Worm (Caenorhabditis elegans) whole organism, young adult: ENCODE results near the gene alkb-1.

Experiments used
- B0019.2 ChIP-seq: fragments of 200-800 bp; sonication (Bioruptor generic); conservative IDR thresholded peaks from 2 replicates; pipeline ENCODE4 v1.3.6; 2022; ENCODE audit warnings: missing genetic modification reagents, missing genetic modification characterization, missing compliant biosample characterization
- B0261.1 ChIP-seq: sonication (generic microtip); optimal IDR thresholded peaks from 2 replicates; lab custom pipeline; 2016; ENCODE audit warnings: mild to moderate bottlenecking, missing genetic modification characterization, moderate library complexity, missing compliant biosample characterization
- F10E7.11 ChIP-seq: sonication (generic microtip); optimal IDR thresholded peaks from 2 replicates; lab custom pipeline; 2017; ENCODE audit warnings: mild to moderate bottlenecking, missing genetic modification characterization, moderate library complexity, missing compliant biosample characterization
- F22D6.2 ChIP-seq: sonication (generic microtip); optimal IDR thresholded peaks from 2 replicates; lab custom pipeline; 2016; ENCODE audit warnings: mild to moderate bottlenecking, missing genetic modification characterization, missing compliant biosample characterization
- F23B12.7 ChIP-seq: sonication (generic microtip); optimal IDR thresholded peaks from 2 replicates; lab custom pipeline; 2017; ENCODE audit warnings: missing genetic modification characterization, mild to moderate bottlenecking, missing compliant biosample characterization, antibody characterized with exemption, moderate library complexity; ENCODE audit not compliant: insufficient read depth
- F33H1.4 ChIP-seq: fragments of 200-800 bp; sonication (Bioruptor generic); IDR thresholded peaks from 2 replicates; pipeline ENCODE4 v1.3.6; 2022; ENCODE audit warnings: missing genetic modification reagents, missing genetic modification characterization, missing compliant biosample characterization
- F39B2.1 ChIP-seq: fragments of 200-800 bp; sonication (Bioruptor generic); IDR thresholded peaks from 2 replicates; pipeline ENCODE4 v1.3.6; 2022; ENCODE audit warnings: missing genetic modification reagents, missing genetic modification characterization, missing compliant biosample characterization
- Y53F4B.3 ChIP-seq: fragments of 200-800 bp; sonication (Bioruptor generic); IDR thresholded peaks from 2 replicates; pipeline ENCODE4 v1.3.6; 2022; ENCODE audit warnings: missing genetic modification reagents, missing genetic modification characterization, missing compliant biosample characterization
- atf-7 ChIP-seq: sonication (generic microtip); optimal IDR thresholded peaks from 2 replicates; lab custom pipeline; 2017; ENCODE audit warnings: mild to moderate bottlenecking, missing genetic modification characterization, missing compliant biosample characterization
- attf-5 ChIP-seq: fragments of 200-800 bp; sonication (Bioruptor generic); optimal IDR thresholded peaks from 2 replicates; lab custom pipeline; 2018; ENCODE audit warnings: mild to moderate bottlenecking, missing genetic modification characterization, missing compliant biosample characterization
- bed-1 ChIP-seq: fragments of 200-800 bp; sonication (Bioruptor generic); IDR thresholded peaks from 2 replicates; pipeline ENCODE4 v1.3.6; 2022; ENCODE audit warnings: missing genetic modification reagents, missing genetic modification characterization, missing compliant biosample characterization
- cebp-1 ChIP-seq, 2 experiments: fragments of 200-800 bp in 1 of 2; sonication (Bioruptor generic) in 1 of 2; sonication (generic microtip) in 1 of 2; IDR thresholded peaks in 1 of 2; optimal IDR thresholded peaks in 1 of 2; 2 replicates each; pipeline versions ENCODE4 v1.3.6 to Lab custom; 2017 to 2022; ENCODE audit warnings: missing compliant biosample characterization in 2 of 2, missing genetic modification characterization in 2 of 2, mild to moderate bottlenecking in 1 of 2, missing genetic modification reagents in 1 of 2, moderate library complexity in 1 of 2
- ceh-40 ChIP-seq: fragments of 200-800 bp; sonication (Bioruptor generic); IDR thresholded peaks from 2 replicates; pipeline ENCODE4 v1.3.6; 2022; ENCODE audit warnings: missing genetic modification characterization, missing compliant biosample characterization
- ceh-79 ChIP-seq: sonication (generic microtip); optimal IDR thresholded peaks from 2 replicates; lab custom pipeline; 2017; ENCODE audit warnings: mild to moderate bottlenecking, missing genetic modification characterization, missing compliant biosample characterization
- efl-1 ChIP-seq: fragments of 150-350 bp; optimal IDR thresholded peaks from 2 replicates; lab custom pipeline; 2014; ENCODE audit warnings: missing biosample characterization, missing genetic modification reagents, missing genetic modification characterization
- egl-44 ChIP-seq: fragments of 200-800 bp; sonication (Bioruptor generic); IDR thresholded peaks from 2 replicates; pipeline ENCODE4 v1.3.6; 2022; ENCODE audit warnings: missing genetic modification reagents, missing genetic modification characterization, missing compliant biosample characterization
- egrh-3 ChIP-seq: fragments of 200-800 bp; sonication (Bioruptor generic); IDR thresholded peaks from 2 replicates; pipeline ENCODE4 v1.3.6; 2022; ENCODE audit warnings: missing genetic modification reagents, missing genetic modification characterization, missing compliant biosample characterization
- ekl-4 ChIP-seq: fragments of 200-800 bp; sonication (Bioruptor generic); IDR thresholded peaks from 2 replicates; pipeline ENCODE4 v1.3.6; 2022; ENCODE audit warnings: missing genetic modification reagents, missing genetic modification characterization, missing compliant biosample characterization
- ets-4 ChIP-seq: fragments of 200-800 bp; sonication (Bioruptor generic); optimal IDR thresholded peaks from 2 replicates; lab custom pipeline; 2018; ENCODE audit warnings: mild to moderate bottlenecking, missing genetic modification characterization, missing compliant biosample characterization
- lag-1 ChIP-seq: fragments of 200-800 bp; sonication (Bioruptor generic); IDR thresholded peaks from 2 replicates; pipeline ENCODE4 v1.3.6; 2022; ENCODE audit warnings: missing genetic modification reagents, missing genetic modification characterization, missing compliant biosample characterization
- let-607 ChIP-seq, 2 experiments: fragments of 200-800 bp in 1 of 2; sonication (Bioruptor generic) in 1 of 2; sonication (generic microtip) in 1 of 2; optimal IDR thresholded peaks; 2 replicates each; lab custom pipeline; 2016 to 2018; ENCODE audit warnings: mild to moderate bottlenecking in 2 of 2, missing compliant biosample characterization in 2 of 2, missing genetic modification characterization in 2 of 2, moderate library complexity in 2 of 2, missing genotype in 1 of 2
- lsl-1 ChIP-seq: fragments of 200-800 bp; sonication (Bioruptor generic); optimal IDR thresholded peaks from 2 replicates; lab custom pipeline; 2018; ENCODE audit warnings: mild to moderate bottlenecking, missing genetic modification characterization, moderate library complexity, missing compliant biosample characterization
- madf-10 ChIP-seq: sonication (generic microtip); optimal IDR thresholded peaks from 2 replicates; lab custom pipeline; 2016; ENCODE audit warnings: mild to moderate bottlenecking, missing genetic modification characterization, missing compliant biosample characterization
- madf-6 ChIP-seq: fragments of 200-800 bp; sonication (Bioruptor generic); IDR thresholded peaks from 2 replicates; pipeline ENCODE4 v1.3.6; 2022; ENCODE audit warnings: missing genetic modification reagents, missing genetic modification characterization, missing compliant biosample characterization
- mcd-1 ChIP-seq: fragments of 200-800 bp; sonication (Bioruptor generic); IDR thresholded peaks from 2 replicates; pipeline ENCODE4 v1.3.6; 2022; ENCODE audit warnings: missing genetic modification reagents, missing genetic modification characterization, missing compliant biosample characterization
- mes-4 ChIP-seq: sonication (generic microtip); optimal IDR thresholded peaks from 2 replicates; lab custom pipeline; 2016; ENCODE audit warnings: missing genotype, missing genetic modification characterization, missing compliant biosample characterization
- mxl-1 ChIP-seq: sonication (generic microtip); optimal IDR thresholded peaks from 2 replicates; lab custom pipeline; 2016; ENCODE audit warnings: missing genetic modification characterization, missing compliant biosample characterization
- nhr-27 ChIP-seq: fragments of 200-800 bp; sonication (Bioruptor generic); optimal IDR thresholded peaks from 2 replicates; lab custom pipeline; 2018; ENCODE audit warnings: mild to moderate bottlenecking, missing genetic modification characterization, moderate library complexity, missing compliant biosample characterization
- nhr-90 ChIP-seq: sonication (generic microtip); optimal IDR thresholded peaks from 2 replicates; lab custom pipeline; 2016; ENCODE audit warnings: missing genotype, mild to moderate bottlenecking, missing genetic modification characterization, missing compliant biosample characterization
- pbrm-1 ChIP-seq: fragments of 200-800 bp; sonication (Bioruptor generic); IDR thresholded peaks from 2 replicates; pipeline ENCODE4 v1.3.6; 2022; ENCODE audit warnings: missing genetic modification reagents, missing genetic modification characterization, missing compliant biosample characterization
- rec-8 ChIP-seq, 2 experiments: sonication (generic microtip); optimal IDR thresholded peaks; 2 replicates each; lab custom pipeline; 2016; ENCODE audit warnings: mild to moderate bottlenecking in 2 of 2, missing genetic modification characterization in 2 of 2, missing genetic modification reagents in 2 of 2, missing genotype in 2 of 2, missing biosample characterization in 1 of 2, missing compliant biosample characterization in 1 of 2, moderate library complexity in 1 of 2
- sdz-38 ChIP-seq: sonication (generic microtip); optimal IDR thresholded peaks from 2 replicates; lab custom pipeline; 2016; ENCODE audit warnings: missing genotype, missing genetic modification characterization, missing compliant biosample characterization
- snpc-3.4 ChIP-seq: sonication (generic microtip); optimal IDR thresholded peaks from 2 replicates; lab custom pipeline; 2017; ENCODE audit warnings: missing genetic modification characterization, mild to moderate bottlenecking, missing compliant biosample characterization, antibody characterized with exemption, moderate library complexity, missing genotype, missing genetic modification reagents
- unc-130 ChIP-seq: sonication (generic microtip); optimal IDR thresholded peaks from 2 replicates; lab custom pipeline; 2016; ENCODE audit warnings: missing genetic modification reagents, missing genetic modification characterization, missing compliant biosample characterization
- xnd-1 ChIP-seq: sonication (generic microtip); optimal IDR thresholded peaks from 2 replicates; lab custom pipeline; 2016; ENCODE audit warnings: missing genotype, missing genetic modification reagents, missing genetic modification characterization, missing compliant biosample characterization

Gene alkb-1

ce11 chrII:1437449-1438335 lies 25.5 kb downstream of the alkb-1 start, which contains the start of gene nol-6 (continued):
- TF ChIP-seq cebp-1 (GFP tag; IDR thresholded peaks at IDR 0.05; lab: Robert Waterston, UW) (no peak), cebp-1 (tag; optimal IDR thresholded peaks at IDR 0.05; lab: Kevin White, UChicago) (no peak), rec-8 (tag; optimal IDR thresholded peaks at IDR 0.05; lab: Kevin White, UChicago) (no peak), ets-4 (no peak), egl-44 (GFP tag; lab: Robert Waterston, UW) (no peak), nhr-90 (no peak), F39B2.1 (GFP tag; lab: Robert Waterston, UW) (no peak), unc-130 (GFP tag; lab: Kevin White, UChicago) (no peak), madf-10 (tag; lab: Kevin White, UChicago) (no peak), lsl-1 (GFP tag; lab: Kevin White, UChicago) (peak; percentile 76), xnd-1 (tag; lab: Kevin White, UChicago) (peak; percentile 37), let-607 (tag; optimal IDR thresholded peaks at IDR 0.05; lab: Kevin White, UChicago) (no peak), pbrm-1 (GFP tag; lab: Robert Waterston, UW) (no peak), mcd-1 (GFP tag; lab: Robert Waterston, UW) (no peak), bed-1 (no peak), B0261.1 (tag; lab: Kevin White, UChicago) (no peak), efl-1 (GFP tag; lab: Kevin White, UChicago) (peak; percentile 87), B0019.2 (GFP tag; lab: Robert Waterston, UW) (no peak), F22D6.2 (no peak), mes-4 (tag; lab: Kevin White, UChicago) (no peak), F33H1.4 (peak; percentile 20; the same call in 1 of the 2 replicates), ceh-79 (no peak), mxl-1 (tag; lab: Kevin White, UChicago) (no peak), snpc-3.4 (tag; lab: Kevin White, UChicago) (peak; percentile 35), madf-6 (GFP tag; lab: Robert Waterston, UW) (peak; percentile 86), Y53F4B.3 (GFP tag; lab: Robert Waterston, UW) (no peak), atf-7 (tag; lab: Kevin White, UChicago) (no peak), egrh-3 (GFP tag; lab: Robert Waterston, UW) (no peak), sdz-38 (tag; lab: Kevin White, UChicago) (no peak), ekl-4 (no peak), F23B12.7 (tag; lab: Kevin White, UChicago) (no peak)

ce11 chrII:1438336-1438589 lies 26.1 kb downstream of the alkb-1 start, which contains the start of gene Y51H7C.3:
Y51H7C.3 (plus strand) TSS chrII:1438490.
- TF ChIP-seq lag-1 (GFP tag; lab: Robert Waterston, UW) (no peak), pbrm-1 (GFP tag; lab: Robert Waterston, UW) (no peak), attf-5 (no peak), bed-1 (no peak), nhr-27 (tag; lab: Kevin White, UChicago) (no peak), ceh-40 (GFP tag; lab: Robert Waterston, UW) (no peak)

ce11 chrII:1441479-1441878 lies 29.3 kb downstream of the alkb-1 start:
- TF ChIP-seq F10E7.11 (tag; lab: Kevin White, UChicago), result no peak
